Fruit fly (Drosophila melanogaster) whole organism, embryonic: ENCODE measurements around the gene Gr28a.

Experiments
- B-H1 ChIP-seq: fragments of 200-800 bp; sonication (Bioruptor generic); IDR thresholded peaks from 3 replicates; pipeline ENCODE4 v1.3.6; 2022; ENCODE audit warnings: missing biosample characterization, missing genetic modification characterization
- Bgb ChIP-seq: fragments of 200-800 bp; sonication (Bioruptor generic); IDR thresholded peaks from 2 replicates; pipeline ENCODE4 v1.3.6; 2022; ENCODE audit warnings: missing biosample characterization, missing genetic modification characterization; ENCODE audit not compliant: partially characterized antibody
- CG10462 ChIP-seq: fragments of 200-800 bp; sonication (Bioruptor generic); optimal IDR thresholded peaks from 2 replicates; lab custom pipeline; 2016; ENCODE audit warnings: missing biosample characterization, missing genetic modification characterization
- CG10565 ChIP-seq: fragments of 200-800 bp; sonication (Bioruptor generic); optimal IDR thresholded peaks from 3 replicates; lab custom pipeline; 2016; ENCODE audit warnings: missing biosample characterization, mild to moderate bottlenecking, missing genetic modification characterization
- CG12071 ChIP-seq: fragments of 200-800 bp; sonication (Bioruptor generic); optimal IDR thresholded peaks from 3 replicates; lab custom pipeline; 2018; ENCODE audit warnings: missing biosample characterization, mild to moderate bottlenecking, missing genetic modification characterization
- CG12236 ChIP-seq: fragments of 200-800 bp; sonication (Bioruptor generic); optimal IDR thresholded peaks from 2 replicates; lab custom pipeline; 2016; ENCODE audit warnings: missing biosample characterization, missing genetic modification characterization
- CG14014 ChIP-seq: fragments of 200-800 bp; sonication (Bioruptor generic); IDR thresholded peaks from 2 replicates; pipeline ENCODE4 v1.3.6; 2022; ENCODE audit warnings: missing biosample characterization, missing genetic modification characterization
- CG14860 ChIP-seq: fragments of 200-800 bp; sonication (Bioruptor generic); IDR thresholded peaks from 3 replicates; pipeline ENCODE4 v1.3.6; 2022; ENCODE audit warnings: missing biosample characterization, missing genetic modification characterization; ENCODE audit not compliant: partially characterized antibody
- CG1529 ChIP-seq: fragments of 200-800 bp; sonication (Bioruptor generic); optimal IDR thresholded peaks from 3 replicates; lab custom pipeline; 2018; ENCODE audit warnings: missing biosample characterization, missing genetic modification characterization
- CG15479 ChIP-seq: fragments of 200-800 bp; sonication (Bioruptor generic); optimal IDR thresholded peaks from 3 replicates; lab custom pipeline; 2019; ENCODE audit warnings: missing biosample characterization, mild to moderate bottlenecking, missing genetic modification characterization, moderate library complexity
- CG15696 ChIP-seq: fragments of 200-800 bp; sonication (Bioruptor generic); optimal IDR thresholded peaks from 2 replicates; lab custom pipeline; 2019; ENCODE audit warnings: missing biosample characterization, mild to moderate bottlenecking, missing genetic modification characterization, moderate library complexity
- CG17385 ChIP-seq: fragments of 200-800 bp; sonication (Bioruptor generic); optimal IDR thresholded peaks from 3 replicates; lab custom pipeline; 2018; ENCODE audit warnings: missing biosample characterization, mild to moderate bottlenecking, missing genetic modification characterization
- CG17612 ChIP-seq: fragments of 200-800 bp; sonication (Bioruptor generic); IDR thresholded peaks from 2 replicates; pipeline ENCODE4 v1.3.6; 2022; ENCODE audit warnings: missing biosample characterization, missing genetic modification characterization
- CG18599 ChIP-seq: fragments of 200-800 bp; sonication (Bioruptor generic); optimal IDR thresholded peaks from 3 replicates; lab custom pipeline; 2017; ENCODE audit warnings: missing biosample characterization, missing genetic modification characterization, mild to moderate bottlenecking, moderate library complexity, missing genetic modification reagents
- CG2712 ChIP-seq: fragments of 200-800 bp; optimal IDR thresholded peaks from 3 replicates; lab custom pipeline; 2019; ENCODE audit warnings: missing biosample characterization, mild to moderate bottlenecking, missing genetic modification characterization, moderate library complexity
- CG4282 ChIP-seq: fragments of 200-800 bp; sonication (Bioruptor generic); optimal IDR thresholded peaks from 2 replicates; lab custom pipeline; 2016; ENCODE audit warnings: missing biosample characterization, missing genetic modification characterization
- CG4730 ChIP-seq: fragments of 200-800 bp; sonication (Bioruptor generic); IDR thresholded peaks from 2 replicates; pipeline ENCODE4 v1.3.6; 2022; ENCODE audit warnings: missing biosample characterization, missing genetic modification characterization
- CG6272 ChIP-seq: fragments of 200-800 bp; sonication (Bioruptor generic); IDR thresholded peaks from 2 replicates; pipeline ENCODE4 v1.3.6; 2022; ENCODE audit warnings: missing biosample characterization, missing genetic modification characterization
- CG6813 ChIP-seq: fragments of 200-800 bp; sonication (Bioruptor generic); optimal IDR thresholded peaks from 2 replicates; lab custom pipeline; 2017; ENCODE audit warnings: missing biosample characterization, missing genetic modification characterization, mild to moderate bottlenecking, moderate library complexity, missing genetic modification reagents
- CG8281 ChIP-seq: fragments of 200-800 bp; sonication (Bioruptor generic); optimal IDR thresholded peaks from 2 replicates; lab custom pipeline; 2018; ENCODE audit warnings: missing biosample characterization, mild to moderate bottlenecking, missing genetic modification characterization, moderate library complexity
- CG8765 ChIP-seq: fragments of 200-800 bp; sonication (Bioruptor generic); IDR thresholded peaks from 2 replicates; pipeline ENCODE4 v1.3.6; 2022; ENCODE audit warnings: missing biosample characterization, missing genetic modification characterization
- CG8924 ChIP-seq: fragments of 200-800 bp; optimal IDR thresholded peaks from 3 replicates; lab custom pipeline; 2019; ENCODE audit warnings: missing biosample characterization, mild to moderate bottlenecking, missing genetic modification characterization, moderate library complexity
- CG9609 ChIP-seq: fragments of 200-800 bp; sonication (Bioruptor generic); optimal IDR thresholded peaks from 3 replicates; lab custom pipeline; 2016; ENCODE audit warnings: missing biosample characterization, missing genetic modification characterization
- CG9817 ChIP-seq: fragments of 200-800 bp; sonication (Bioruptor generic); optimal IDR thresholded peaks from 2 replicates; lab custom pipeline; 2018; ENCODE audit warnings: missing biosample characterization, mild to moderate bottlenecking, missing genetic modification characterization, moderate library complexity
- Dip2 ChIP-seq: fragments of 200-800 bp; sonication (Bioruptor generic); IDR thresholded peaks from 2 replicates; pipeline ENCODE4 v1.3.6; 2022; ENCODE audit warnings: missing biosample characterization, missing genetic modification characterization
- Doc2 ChIP-seq: fragments of 200-800 bp; sonication (Bioruptor generic); IDR thresholded peaks from 2 replicates; pipeline ENCODE4 v1.3.6; 2022; ENCODE audit warnings: missing biosample characterization, missing genetic modification characterization
- Hr78 ChIP-seq, 2 experiments: fragments of 200-800 bp in 1 of 2; fragments of >200 bp in 1 of 2; sonication (Bioruptor generic) in 1 of 2; optimal IDR thresholded peaks; 2 replicates each; lab custom pipeline; 2017 to 2019; ENCODE audit warnings: missing biosample characterization in 2 of 2, missing genetic modification characterization in 2 of 2, mild to moderate bottlenecking in 1 of 2, moderate library complexity in 1 of 2
- Kr ChIP-seq: fragments of 200-800 bp; sonication (Bioruptor generic); optimal IDR thresholded peaks from 2 replicates; lab custom pipeline; 2017; ENCODE audit warnings: missing biosample characterization, mild to moderate bottlenecking, missing genetic modification characterization
- Lim3 ChIP-seq: fragments of 200-800 bp; sonication (Bioruptor generic); IDR thresholded peaks from 2 replicates; pipeline ENCODE4 v1.3.6; 2022; ENCODE audit warnings: missing biosample characterization, missing genetic modification characterization
- MESR4 ChIP-seq: fragments of 200-800 bp; sonication (Bioruptor generic); optimal IDR thresholded peaks from 2 replicates; lab custom pipeline; 2018; ENCODE audit warnings: missing biosample characterization, mild to moderate bottlenecking, missing genetic modification characterization, moderate library complexity
- Neu2 ChIP-seq: fragments of 200-800 bp; sonication (Bioruptor generic); optimal IDR thresholded peaks from 3 replicates; lab custom pipeline; 2016; ENCODE audit warnings: missing biosample characterization, missing genetic modification characterization, borderline replicate concordance
- Taf1 ChIP-seq: fragments of 200-800 bp; sonication (Bioruptor generic); IDR thresholded peaks from 2 replicates; pipeline ENCODE4 v1.3.6; 2022; ENCODE audit warnings: missing biosample characterization, missing genetic modification characterization
- ap ChIP-seq: fragments of 200-800 bp; sonication (Bioruptor generic); IDR thresholded peaks from 2 replicates; pipeline ENCODE4 v1.3.6; 2022; ENCODE audit warnings: missing biosample characterization, missing genetic modification characterization
- chm ChIP-seq: fragments of 200-800 bp; sonication (Bioruptor generic); IDR thresholded peaks from 2 replicates; pipeline ENCODE4 v1.3.6; 2022; ENCODE audit warnings: missing biosample characterization, missing genetic modification characterization
- danr ChIP-seq: fragments of 200-800 bp; sonication (Bioruptor generic); IDR thresholded peaks from 2 replicates; pipeline ENCODE4 v1.3.6; 2022; ENCODE audit warnings: missing biosample characterization, missing genetic modification characterization
- kah ChIP-seq: fragments of 200-800 bp; sonication (Bioruptor generic); optimal IDR thresholded peaks from 2 replicates; lab custom pipeline; 2018; ENCODE audit warnings: missing biosample characterization, mild to moderate bottlenecking, missing genetic modification characterization
- lola ChIP-seq, 3 experiments: fragments of >200 bp in 2 of 3; fragments of 200-800 bp in 1 of 3; sonication (Bioruptor generic) in 1 of 3; optimal IDR thresholded peaks; 2 replicates each; lab custom pipeline; 2017 to 2019; ENCODE audit warnings: missing biosample characterization in 3 of 3, missing genetic modification characterization in 3 of 3, mild to moderate bottlenecking in 1 of 3, moderate library complexity in 1 of 3
- nau ChIP-seq: fragments of 200-800 bp; sonication (Bioruptor generic); optimal IDR thresholded peaks from 3 replicates; lab custom pipeline; 2017; ENCODE audit warnings: missing biosample characterization, mild to moderate bottlenecking, missing genetic modification characterization, missing genetic modification reagents
- nerfin-1 ChIP-seq: fragments of 200-800 bp; sonication (Bioruptor generic); optimal IDR thresholded peaks from 3 replicates; lab custom pipeline; 2019; ENCODE audit warnings: missing biosample characterization, mild to moderate bottlenecking, missing genetic modification characterization, moderate library complexity
- nom ChIP-seq: fragments of 200-800 bp; sonication (Bioruptor generic); optimal IDR thresholded peaks from 2 replicates; lab custom pipeline; 2017; ENCODE audit warnings: missing biosample characterization, missing genetic modification characterization, mild to moderate bottlenecking, moderate library complexity, missing genetic modification reagents
- peb ChIP-seq: fragments of 200-800 bp; sonication (Bioruptor generic); IDR thresholded peaks from 2 replicates; pipeline ENCODE4 v1.3.6; 2022; ENCODE audit warnings: missing biosample characterization, missing genetic modification characterization
- pnt ChIP-seq: fragments of 200-800 bp; sonication (Bioruptor generic); optimal IDR thresholded peaks from 3 replicates; lab custom pipeline; 2016; ENCODE audit warnings: missing biosample characterization, missing genetic modification characterization
- ranshi ChIP-seq: fragments of 200-800 bp; sonication (Bioruptor generic); IDR thresholded peaks from 2 replicates; pipeline ENCODE4 v1.3.6; 2022; ENCODE audit warnings: missing biosample characterization, missing genetic modification characterization
- run ChIP-seq: fragments of 200-800 bp; sonication (Bioruptor generic); optimal IDR thresholded peaks from 3 replicates; lab custom pipeline; 2018; ENCODE audit warnings: missing biosample characterization, mild to moderate bottlenecking, missing genetic modification characterization
- sens ChIP-seq: fragments of 200-800 bp; sonication (Bioruptor generic); peaks from one replicate; lab custom pipeline; 2016; ENCODE audit warnings: missing biosample characterization, missing genetic modification characterization
- sisA ChIP-seq: fragments of 200-800 bp; sonication (Bioruptor generic); IDR thresholded peaks from 2 replicates; pipeline ENCODE4 v1.3.6; 2022; ENCODE audit warnings: missing biosample characterization, missing genetic modification characterization
- stc ChIP-seq: fragments of 200-800 bp; sonication (Bioruptor generic); IDR thresholded peaks from 2 replicates; pipeline ENCODE4 v1.3.6; 2022; ENCODE audit warnings: missing biosample characterization, missing genetic modification characterization
- tgo ChIP-seq: fragments of 200-800 bp; sonication (Bioruptor generic); IDR thresholded peaks from 3 replicates; pipeline ENCODE4 v1.3.6; 2022; ENCODE audit warnings: missing biosample characterization, missing genetic modification characterization
- unc-4 ChIP-seq: fragments of 200-800 bp; sonication (Bioruptor generic); IDR thresholded peaks from 2 replicates; pipeline ENCODE4 v1.3.6; 2022; ENCODE audit warnings: missing biosample characterization, missing genetic modification characterization; ENCODE audit not compliant: partially characterized antibody
- zfh2 ChIP-seq: fragments of 200-800 bp; sonication (Bioruptor generic); optimal IDR thresholded peaks from 2 replicates; lab custom pipeline; 2016; ENCODE audit warnings: missing biosample characterization, missing genetic modification characterization

Gr28a gene

DNA sequence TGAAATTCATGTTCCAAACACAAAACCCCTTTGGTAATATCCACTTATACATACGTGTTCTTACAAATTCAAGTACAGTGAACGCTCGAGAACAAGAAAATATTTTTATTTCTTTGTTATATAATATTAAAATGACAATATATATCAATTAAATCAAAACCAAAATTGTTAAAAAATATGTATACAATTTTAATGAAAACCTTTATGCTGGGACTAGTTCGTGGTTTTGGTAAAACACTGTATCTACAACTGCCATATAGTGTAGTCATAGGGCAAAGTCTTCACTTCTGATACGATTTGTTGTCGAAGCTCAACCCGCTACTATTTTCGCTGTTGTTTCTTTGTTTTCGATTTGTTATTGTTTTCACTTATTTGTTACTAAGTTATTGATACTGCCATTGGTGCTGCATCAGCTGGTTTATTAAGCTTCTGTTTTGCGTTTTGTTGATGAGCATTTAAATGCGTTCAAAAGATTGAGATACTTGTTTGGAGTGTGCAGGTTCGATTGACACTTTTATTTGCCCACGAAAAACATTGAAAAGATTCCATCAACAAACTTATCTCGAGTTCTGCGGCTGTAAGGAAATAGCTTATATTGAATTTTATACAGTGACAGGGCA lies 19.2 kb downstream of the Gr28a start (continued):
- TF ChIP-seq Neu2 (GFP tag; lab: Kevin White, UChicago) (no peak), CG18599 (peak; percentile 67), CG14860 (no peak), Lim3 (GFP tag; lab: Robert Waterston, UW) (no peak), CG8281 (tag; lab: Kevin White, UChicago) (no peak), CG15696 (tag; lab: Kevin White, UChicago) (no peak), CG10462 (GFP tag; lab: Kevin White, UChicago) (no peak), pnt (GFP tag; lab: Kevin White, UChicago) (no peak), B-H1 (GFP tag; lab: Robert Waterston, UW) (peak; percentile 18; the same call in 1 of the 3 replicates), CG8765 (GFP tag; lab: Robert Waterston, UW) (no peak), CG12071 (no peak), CG17612 (GFP tag; lab: Robert Waterston, UW) (no peak), CG12236 (no peak), CG17385 (GFP tag; lab: Kevin White, UChicago) (peak; percentile 9), Dip2 (GFP tag; lab: Robert Waterston, UW) (no peak), nau (no peak), MESR4 (no peak), CG2712 (tag; lab: Kevin White, UChicago) (peak; percentile 41), CG8924 (tag; lab: Kevin White, UChicago) (peak; percentile 61), CG9817 (no peak), CG4282 (GFP tag; lab: Kevin White, UChicago) (no peak), danr (GFP tag; lab: Robert Waterston, UW) (no peak), ranshi (GFP tag; lab: Robert Waterston, UW) (peak; percentile 38), chm (GFP tag; lab: Robert Waterston, UW) (no peak), zfh2 (GFP tag; lab: Kevin White, UChicago) (no peak), CG1529 (GFP tag; lab: Kevin White, UChicago) (no peak), unc-4 (GFP tag; lab: Robert Waterston, UW) (no peak), kah (no peak), CG6813 (GFP tag; lab: Kevin White, UChicago) (no peak), tgo (GFP tag; lab: Robert Waterston, UW) (peak; percentile 64; the same call in 2 of the 3 replicates), Kr (no peak), nom (peak; percentile 70), CG15479 (GFP tag; lab: Kevin White, UChicago) (no peak), sisA (peak; percentile 43), ap (GFP tag; lab: Robert Waterston, UW) (0 out of 2 replicates have a peak, but pooled peaks have one; percentile 22), Bgb (GFP tag; lab: Robert Waterston, UW) (no peak), nerfin-1 (no peak), stc (GFP tag; lab: Robert Waterston, UW) (no peak; the same call in 1 of the 2 replicates), Taf1 (peak; percentile 74), run (tag; lab: Kevin White, UChicago) (no peak), CG9609 (GFP tag; lab: Kevin White, UChicago) (no peak), CG4730 (peak; percentile 49; the same call in 1 of the 2 replicates), peb (GFP tag; lab: Robert Waterston, UW) (no peak), Hr78 (GFP tag; optimal IDR thresholded peaks at IDR 0.05; lab: Kevin White, UChicago) (no peak), CG6272 (GFP tag; lab: Robert Waterston, UW) (no peak), sens (peak; percentile 26), CG10565 (no peak), Doc2 (GFP tag; lab: Robert Waterston, UW) (no peak), CG14014 (peak; percentile 69; the same call in 1 of the 2 replicates), lola (GFP tag; optimal IDR thresholded peaks at IDR 0.05; lab: Kevin White, UChicago) (no peak)
